Fruit fly (Drosophila melanogaster): ENCODE results near the gene pll.

DNA sequence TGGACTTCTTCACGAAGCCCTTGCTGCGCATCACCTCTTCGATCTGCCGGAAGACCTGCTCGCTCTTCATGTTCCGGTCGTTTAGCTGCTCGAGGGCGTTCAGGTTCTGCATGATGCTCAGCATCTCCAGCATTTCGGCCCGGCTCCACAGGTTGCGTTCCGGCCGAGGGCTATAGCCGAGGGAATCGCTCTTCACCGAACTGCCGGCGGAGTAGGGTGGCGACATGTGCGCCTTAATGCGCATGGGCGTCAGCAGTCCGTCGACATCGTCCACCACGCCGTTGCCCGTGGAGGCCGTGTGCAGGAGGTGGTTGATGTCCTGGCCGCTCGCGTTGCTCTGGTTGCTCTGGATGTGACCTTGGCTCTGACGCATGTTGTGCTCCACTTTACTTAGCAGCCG lies 26.5 kb upstream of the pll start:
- no peak for TF ChIP-seq CG8478 (optimal IDR thresholded peaks at IDR 0.05)
- no peak for TF ChIP-seq CTCF (optimal IDR thresholded peaks at IDR 0.05)

Measured in S2 (cell line).